Worm (Caenorhabditis elegans) whole organism, late embryonic: ENCODE measurements around the gene hrpl-1.

Source experiments
- ceh-9 ChIP-seq: sonication (generic microtip); optimal IDR thresholded peaks from 2 replicates; lab custom pipeline; 2016; ENCODE audit warnings: mild to moderate bottlenecking, missing genetic modification characterization, inconsistent platforms, missing compliant biosample characterization
- che-1 ChIP-seq: sonication (generic microtip); optimal IDR thresholded peaks from 2 replicates; lab custom pipeline; 2016; ENCODE audit warnings: mild to moderate bottlenecking, missing genetic modification characterization, missing compliant biosample characterization
- nhr-11 ChIP-seq: fragments of 150-350 bp; optimal IDR thresholded peaks from 2 replicates; lab custom pipeline; 2014; ENCODE audit warnings: missing biosample characterization, missing genetic modification characterization
- pha-4 ChIP-seq: fragments of 150-350 bp; optimal IDR thresholded peaks from 2 replicates; lab custom pipeline; 2018; ENCODE audit warnings: missing biosample characterization, missing genetic modification reagents, missing genetic modification characterization
- sox-2 ChIP-seq: fragments of 200-800 bp; sonication (Bioruptor generic); IDR thresholded peaks from 2 replicates; pipeline ENCODE4 v1.3.6; 2022; ENCODE audit warnings: missing genetic modification reagents, missing genetic modification characterization, missing compliant biosample characterization
- ttx-3 ChIP-seq: sonication (generic microtip); optimal IDR thresholded peaks from 2 replicates; lab custom pipeline; 2016; ENCODE audit warnings: missing genetic modification reagents, missing genetic modification characterization, missing compliant biosample characterization
- unc-55 ChIP-seq: sonication (generic microtip); optimal IDR thresholded peaks from 2 replicates; lab custom pipeline; 2017; ENCODE audit warnings: missing biosample characterization, missing genetic modification reagents, missing genetic modification characterization

DNA sequence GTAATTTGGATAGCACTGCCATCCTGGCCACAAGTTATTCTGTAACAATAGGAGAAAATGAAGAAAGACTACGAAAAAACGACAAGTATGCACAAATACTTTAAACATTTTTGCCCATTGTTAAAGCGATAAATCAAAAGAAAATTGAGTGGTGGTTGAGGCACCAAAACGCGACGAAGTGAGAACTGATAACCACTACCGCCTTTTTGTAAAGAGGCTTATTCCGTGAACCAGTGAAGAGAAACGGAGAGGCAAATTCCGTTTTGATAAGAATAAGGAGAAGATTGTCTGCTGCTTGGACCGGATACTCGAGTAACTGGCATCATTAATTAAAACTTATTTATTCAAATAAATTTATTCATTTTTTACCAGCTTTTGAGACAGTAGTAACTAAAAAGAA, 14.8 kb upstream of the hrpl-1 start, which contains the start of gene pmp-1:
- no peak for TF ChIP-seq unc-55 (GFP tag; lab: Kevin White, UChicago)
- no peak for TF ChIP-seq nhr-11 (tag; lab: Kevin White, UChicago)
- TF ChIP-seq sox-2 (GFP tag; lab: Robert Waterston, UW) = no peak
- TF ChIP-seq ttx-3 (tag; lab: Kevin White, UChicago) = no peak
- TF ChIP-seq ceh-9 (tag; lab: Kevin White, UChicago) = no peak
- TF ChIP-seq che-1 (tag; lab: Kevin White, UChicago) = no peak
- TF ChIP-seq pha-4 (tag; lab: Kevin White, UChicago) = no peak
